Worm (Caenorhabditis elegans): Measurements from ENCODE around the gene catp-3.

The catp-3 gene

DNA sequence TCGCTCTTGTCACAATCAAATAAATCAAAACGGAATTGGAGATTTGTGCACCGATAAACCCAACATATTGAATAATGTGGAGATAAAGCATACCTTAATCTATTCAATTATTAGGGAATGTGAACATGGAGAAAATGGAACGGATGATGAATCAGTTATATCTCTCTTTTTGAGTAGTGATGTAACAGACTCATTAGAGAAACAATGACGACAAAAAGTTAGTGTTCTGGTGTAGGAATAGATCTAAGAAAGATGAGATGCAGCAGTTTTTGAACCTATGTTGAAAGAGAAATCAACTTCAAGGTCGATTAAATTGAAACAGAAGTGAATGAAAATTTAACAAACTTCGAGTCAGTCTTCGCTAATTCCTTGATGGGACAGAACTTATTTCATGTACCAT, 19.6 kb downstream of the catp-3 start, which contains the start of gene str-146:
Gene str-146 (minus strand): TSS at position 101 of the 400 bp plus-strand sequence.
- no peak for TF ChIP-seq nhr-237 (tag; optimal IDR thresholded peaks at IDR 0.05)
- no peak for TF ChIP-seq elt-1 (tag; optimal IDR thresholded peaks at IDR 0.05)
- TF ChIP-seq ama-1 (optimal IDR thresholded peaks at IDR 0.05), result no peak
- no peak for TF ChIP-seq aly-2 (tag; optimal IDR thresholded peaks at IDR 0.05)
- no peak for TF ChIP-seq nhr-23 (tag; optimal IDR thresholded peaks at IDR 0.05)
- TF ChIP-seq ztf-1 (GFP tag; conservative IDR thresholded peaks at IDR 0.05), result no peak
- TF ChIP-seq mdl-1 (tag; optimal IDR thresholded peaks at IDR 0.05), result no peak
- TF ChIP-seq ceh-82 (tag; optimal IDR thresholded peaks at IDR 0.05), result no peak
- TF ChIP-seq fos-1 (tag; optimal IDR thresholded peaks at IDR 0.05), result no peak
- no peak for TF ChIP-seq gmeb-1 (tag; optimal IDR thresholded peaks at IDR 0.05)
- no peak for TF ChIP-seq lin-39 (tag; optimal IDR thresholded peaks at IDR 0.05)

DNA sequence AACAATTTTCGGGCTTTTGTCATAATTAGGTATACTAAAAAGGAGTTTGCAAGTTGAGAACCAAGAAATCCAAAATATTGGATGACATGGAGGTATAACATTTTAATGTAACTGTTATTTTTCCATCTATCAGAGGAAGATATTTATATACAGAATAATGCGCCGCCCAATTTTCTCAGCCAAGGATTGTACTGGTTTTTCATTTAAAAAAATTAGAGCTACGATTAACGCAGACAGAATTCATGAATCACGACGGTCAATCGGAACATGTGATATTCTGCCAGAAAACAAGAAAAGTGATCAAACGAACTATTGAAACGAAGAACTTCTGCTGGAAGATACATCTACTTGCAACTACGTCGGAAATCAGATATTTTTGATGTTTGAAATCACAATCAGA, 22.4 kb downstream of the catp-3 start, which contains the start of gene str-145:
Gene str-145 (minus strand): TSS at position 101 of the 400 bp plus-strand sequence.
- TF ChIP-seq unc-39 (tag; optimal IDR thresholded peaks at IDR 0.05), result no peak
- no peak for TF ChIP-seq gmeb-1 (tag; optimal IDR thresholded peaks at IDR 0.05)
- TF ChIP-seq dmd-4 (tag; optimal IDR thresholded peaks at IDR 0.05), result no peak
- no peak for TF ChIP-seq C34F6.9 (tag; optimal IDR thresholded peaks at IDR 0.05)
- no peak for TF ChIP-seq nhr-77 (tag; optimal IDR thresholded peaks at IDR 0.05)
- no peak for TF ChIP-seq ceh-16 (tag; optimal IDR thresholded peaks at IDR 0.05)
- no peak for TF ChIP-seq zag-1 (tag; optimal IDR thresholded peaks at IDR 0.05)
- no peak for TF ChIP-seq unc-62 (GFP tag; optimal IDR thresholded peaks at IDR 0.05)
- TF ChIP-seq nhr-23 (tag; optimal IDR thresholded peaks at IDR 0.05), result no peak
- TF ChIP-seq elt-3 (tag; optimal IDR thresholded peaks at IDR 0.05), result no peak
- TF ChIP-seq nhr-11 (tag; optimal IDR thresholded peaks at IDR 0.05), result no peak
- TF ChIP-seq elt-1 (tag; optimal IDR thresholded peaks at IDR 0.05), result no peak
- TF ChIP-seq mdl-1 (tag; optimal IDR thresholded peaks at IDR 0.05), result no peak
- no peak for TF ChIP-seq aly-2 (tag; optimal IDR thresholded peaks at IDR 0.05)

DNA sequence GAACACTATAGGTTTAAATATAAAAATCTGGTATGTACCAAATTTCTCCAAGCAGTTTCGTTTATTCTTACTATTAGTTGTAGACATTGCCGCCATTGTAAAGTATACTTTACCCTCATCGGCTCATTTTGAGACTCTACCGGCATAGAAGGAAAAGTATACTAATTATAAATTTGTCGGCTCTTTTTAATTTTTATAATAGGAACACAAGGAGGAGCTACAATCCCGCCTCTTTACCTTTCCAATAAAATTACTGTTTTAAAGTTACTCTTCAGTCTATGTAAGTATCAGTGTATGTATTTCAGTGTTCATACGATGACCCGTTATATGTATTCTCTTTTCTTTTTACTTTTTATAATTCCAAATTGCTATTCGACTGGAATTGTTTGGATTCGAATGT, 23.5 kb downstream of the catp-3 start, which contains the start of gene sdz-23:
Gene sdz-23 (plus strand): TSS at position 301 of the 400 bp plus-strand sequence.
- TF ChIP-seq blmp-1 (tag; optimal IDR thresholded peaks at IDR 0.05; ENCODE audit: insufficient read depth), result no peak
- no peak for TF ChIP-seq snpc-4 (tag; optimal IDR thresholded peaks at IDR 0.05)
- TF ChIP-seq alr-1 (tag; optimal IDR thresholded peaks at IDR 0.05), result no peak
- no peak for TF ChIP-seq egl-27 (tag; optimal IDR thresholded peaks at IDR 0.05)
- no peak for TF ChIP-seq sma-3 (GFP tag; optimal IDR thresholded peaks at IDR 0.05)
- TF ChIP-seq C34F6.9 (tag; optimal IDR thresholded peaks at IDR 0.05), result no peak
- TF ChIP-seq nhr-237 (tag; optimal IDR thresholded peaks at IDR 0.05), result no peak
- no peak for TF ChIP-seq sem-4 (tag; optimal IDR thresholded peaks at IDR 0.05)
- no peak for TF ChIP-seq elt-3 (tag; optimal IDR thresholded peaks at IDR 0.05)
- no peak for TF ChIP-seq unc-39 (tag; optimal IDR thresholded peaks at IDR 0.05)

DNA sequence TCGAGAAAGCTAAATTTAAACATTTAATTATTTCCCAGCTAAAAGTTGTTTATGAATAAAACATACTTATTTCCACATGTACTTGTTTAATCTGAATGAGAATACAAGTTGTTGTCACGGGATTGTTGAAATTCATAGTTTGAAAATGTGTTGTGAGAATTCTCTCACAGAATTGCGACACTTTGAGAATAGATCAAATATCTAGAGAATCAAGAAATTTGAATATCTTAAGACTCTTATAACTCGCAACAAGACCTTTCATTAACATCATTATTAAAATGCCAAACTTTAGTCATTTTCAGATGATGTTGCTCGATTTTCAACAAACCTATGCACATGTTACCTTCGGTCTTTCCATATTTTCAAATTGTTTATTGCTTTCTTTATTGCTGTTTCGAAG, 27.1 kb downstream of the catp-3 start, which contains the start of gene str-90:
Gene str-90 (plus strand): TSS at position 301 of the 400 bp plus-strand sequence.
- no peak for TF ChIP-seq nhr-23 (tag; optimal IDR thresholded peaks at IDR 0.05)
- TF ChIP-seq mdl-1 (tag; optimal IDR thresholded peaks at IDR 0.05), result no peak

DNA sequence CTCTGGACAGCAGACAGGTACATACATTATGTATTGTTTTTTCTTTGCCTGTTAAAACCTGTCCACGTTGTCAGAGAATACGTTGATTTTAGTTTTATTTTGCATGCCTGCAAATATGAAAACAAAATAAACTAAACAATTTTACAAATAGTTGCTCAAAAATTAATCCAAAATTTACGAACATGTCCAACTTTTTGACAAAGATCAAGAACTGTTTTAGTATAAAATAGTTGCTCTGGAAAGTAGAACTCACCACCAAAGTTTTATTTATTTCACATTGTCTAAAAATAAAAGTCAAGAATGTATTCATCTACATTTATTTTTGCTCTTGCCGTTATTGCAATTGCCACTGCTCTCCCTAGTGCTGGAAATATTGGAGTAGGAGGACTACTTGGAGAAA, 28.7 kb downstream of the catp-3 start, which contains the start of gene srlf-16:
Gene srlf-16 (plus strand): TSS at position 301 of the 400 bp plus-strand sequence.
- no peak for TF ChIP-seq blmp-1 (tag; optimal IDR thresholded peaks at IDR 0.05; ENCODE audit: insufficient read depth)
- no peak for TF ChIP-seq Y55F3AM.14 (GFP tag; optimal IDR thresholded peaks at IDR 0.05)
- no peak for TF ChIP-seq nhr-77 (tag; optimal IDR thresholded peaks at IDR 0.05)
- TF ChIP-seq egl-27 (tag; optimal IDR thresholded peaks at IDR 0.05), result no peak
- TF ChIP-seq nhr-23 (tag; optimal IDR thresholded peaks at IDR 0.05), result no peak
- no peak for TF ChIP-seq nhr-6 (tag; optimal IDR thresholded peaks at IDR 0.05)
- TF ChIP-seq ZK546.5 (tag; optimal IDR thresholded peaks at IDR 0.05), result no peak
- no peak for TF ChIP-seq nhr-11 (tag; optimal IDR thresholded peaks at IDR 0.05)
- no peak for TF ChIP-seq gmeb-1 (tag; optimal IDR thresholded peaks at IDR 0.05)
- TF ChIP-seq ztf-11 (tag; optimal IDR thresholded peaks at IDR 0.05), result no peak
- TF ChIP-seq snpc-4 (tag; optimal IDR thresholded peaks at IDR 0.05), result no peak
- TF ChIP-seq nhr-12 (tag; optimal IDR thresholded peaks at IDR 0.05), result no peak
- no peak for TF ChIP-seq elt-3 (tag; optimal IDR thresholded peaks at IDR 0.05)
- no peak for TF ChIP-seq skn-1 (tag; optimal IDR thresholded peaks at IDR 0.05)
- TF ChIP-seq nhr-129 (tag; optimal IDR thresholded peaks at IDR 0.05), result no peak
- no peak for TF ChIP-seq lin-13 (GFP tag; optimal IDR thresholded peaks at IDR 0.05)
- no peak for TF ChIP-seq ama-1 (optimal IDR thresholded peaks at IDR 0.05)
- TF ChIP-seq aly-2 (tag; optimal IDR thresholded peaks at IDR 0.05), result no peak
- no peak for TF ChIP-seq unc-62 (GFP tag; optimal IDR thresholded peaks at IDR 0.05)
- no peak for TF ChIP-seq sem-4 (tag; optimal IDR thresholded peaks at IDR 0.05)

Data from whole organism, L2 larva.